Worm (Caenorhabditis elegans) whole organism, late embryonic: ENCODE data around the gene madf-3.

Experiments used
- C08G9.2 ChIP-seq: sonication (generic microtip); optimal IDR thresholded peaks from 2 replicates; lab custom pipeline; 2016; ENCODE audit warnings: mild to moderate bottlenecking, missing genetic modification characterization, moderate library complexity, missing compliant biosample characterization
- F13H6.1 ChIP-seq: sonication (generic microtip); optimal IDR thresholded peaks from 2 replicates; lab custom pipeline; 2016; ENCODE audit warnings: missing genetic modification characterization, missing compliant biosample characterization
- K09A11.1 ChIP-seq: sonication (generic microtip); optimal IDR thresholded peaks from 2 replicates; lab custom pipeline; 2017; ENCODE audit warnings: antibody characterized with exemption, mild to moderate bottlenecking, missing genetic modification characterization, missing compliant biosample characterization; ENCODE audit not compliant: insufficient read depth
- Y22D7AL.16 ChIP-seq: sonication (generic microtip); optimal IDR thresholded peaks from 2 replicates; lab custom pipeline; 2016; ENCODE audit warnings: missing genetic modification characterization, missing compliant biosample characterization
- ahr-1 ChIP-seq: sonication (generic microtip); optimal IDR thresholded peaks from 2 replicates; lab custom pipeline; 2016; ENCODE audit warnings: missing genetic modification characterization, missing compliant biosample characterization
- ama-1 ChIP-seq: fragments of 150-350 bp; optimal IDR thresholded peaks from 2 replicates; lab custom pipeline; 2014
- ceh-14 ChIP-seq: sonication (generic microtip); optimal IDR thresholded peaks from 2 replicates; lab custom pipeline; 2016; ENCODE audit warnings: missing genotype, missing genetic modification characterization, missing compliant biosample characterization
- ceh-22 ChIP-seq: sonication (generic microtip); optimal IDR thresholded peaks from 2 replicates; lab custom pipeline; 2017; ENCODE audit warnings: missing biosample characterization, missing genetic modification characterization
- ceh-30 ChIP-seq: fragments of 150-350 bp; optimal IDR thresholded peaks from 2 replicates; lab custom pipeline; 2014; ENCODE audit warnings: missing biosample characterization, missing genetic modification characterization
- ceh-31 ChIP-seq: sonication (generic microtip); optimal IDR thresholded peaks from 2 replicates; lab custom pipeline; 2016; ENCODE audit warnings: missing genetic modification characterization, missing compliant biosample characterization
- ceh-34 ChIP-seq: sonication (generic microtip); optimal IDR thresholded peaks from 2 replicates; lab custom pipeline; 2016; ENCODE audit warnings: mild to moderate bottlenecking, missing genetic modification characterization, missing compliant biosample characterization
- ceh-6 ChIP-seq: fragments of 200-800 bp; sonication (Bioruptor generic); optimal IDR thresholded peaks from 2 replicates; lab custom pipeline; 2018; ENCODE audit warnings: mild to moderate bottlenecking, missing genetic modification characterization, missing compliant biosample characterization
- ceh-9 ChIP-seq: sonication (generic microtip); optimal IDR thresholded peaks from 2 replicates; lab custom pipeline; 2016; ENCODE audit warnings: mild to moderate bottlenecking, missing genetic modification characterization, inconsistent platforms, missing compliant biosample characterization
- che-1 ChIP-seq: sonication (generic microtip); optimal IDR thresholded peaks from 2 replicates; lab custom pipeline; 2016; ENCODE audit warnings: mild to moderate bottlenecking, missing genetic modification characterization, missing compliant biosample characterization
- dmd-4 ChIP-seq: sonication (generic microtip); optimal IDR thresholded peaks from 2 replicates; lab custom pipeline; 2016; ENCODE audit warnings: borderline replicate concordance, missing genetic modification characterization, missing compliant biosample characterization
- elt-2 ChIP-seq: sonication (generic microtip); optimal IDR thresholded peaks from 2 replicates; lab custom pipeline; 2016; ENCODE audit warnings: missing genetic modification reagents, missing genetic modification characterization, missing compliant biosample characterization
- fax-1 ChIP-seq: sonication (generic microtip); optimal IDR thresholded peaks from 2 replicates; lab custom pipeline; 2016; ENCODE audit warnings: missing genotype, missing genetic modification characterization, missing compliant biosample characterization
- fkh-6 ChIP-seq: sonication (generic microtip); optimal IDR thresholded peaks from 2 replicates; lab custom pipeline; 2016; ENCODE audit warnings: missing genetic modification characterization, missing compliant biosample characterization
- gmeb-2 ChIP-seq: sonication (generic microtip); optimal IDR thresholded peaks from 2 replicates; lab custom pipeline; 2016; ENCODE audit warnings: missing genetic modification characterization, inconsistent platforms, missing compliant biosample characterization
- hlh-15 ChIP-seq: sonication (generic microtip); optimal IDR thresholded peaks from 2 replicates; lab custom pipeline; 2016; ENCODE audit warnings: missing genetic modification characterization, missing compliant biosample characterization
- lim-6 ChIP-seq: sonication (generic microtip); optimal IDR thresholded peaks from 2 replicates; lab custom pipeline; 2016; ENCODE audit warnings: missing genetic modification characterization, missing compliant biosample characterization
- lin-11 ChIP-seq: fragments of 200-800 bp; sonication (Bioruptor generic); optimal IDR thresholded peaks from 2 replicates; lab custom pipeline; 2018; ENCODE audit warnings: mild to moderate bottlenecking, missing genetic modification characterization, missing compliant biosample characterization
- odd-2 ChIP-seq: sonication (generic microtip); optimal IDR thresholded peaks from 2 replicates; lab custom pipeline; 2017; ENCODE audit warnings: antibody characterized with exemption, mild to moderate bottlenecking, missing genetic modification characterization, missing compliant biosample characterization
- pag-3 ChIP-seq: sonication (generic microtip); optimal IDR thresholded peaks from 2 replicates; lab custom pipeline; 2016; ENCODE audit warnings: missing compliant biosample characterization, missing genetic modification characterization, borderline replicate concordance
- pqm-1 ChIP-seq: sonication (generic microtip); optimal IDR thresholded peaks from 2 replicates; lab custom pipeline; 2016; ENCODE audit warnings: missing genetic modification characterization, missing compliant biosample characterization
- pros-1 ChIP-seq: fragments of 150-350 bp; optimal IDR thresholded peaks from 2 replicates; lab custom pipeline; 2014; ENCODE audit warnings: missing biosample characterization, missing genetic modification reagents, missing genetic modification characterization
- rnt-1 ChIP-seq: sonication (generic microtip); optimal IDR thresholded peaks from 2 replicates; lab custom pipeline; 2016; ENCODE audit warnings: missing genetic modification characterization, missing compliant biosample characterization
- sdc-2 ChIP-seq: sonication (generic microtip); optimal IDR thresholded peaks from 2 replicates; lab custom pipeline; 2016; ENCODE audit warnings: missing genotype, missing genetic modification characterization, missing compliant biosample characterization
- sox-2 ChIP-seq: fragments of 200-800 bp; sonication (Bioruptor generic); IDR thresholded peaks from 2 replicates; pipeline ENCODE4 v1.3.6; 2022; ENCODE audit warnings: missing genetic modification reagents, missing genetic modification characterization, missing compliant biosample characterization
- tbx-7 ChIP-seq: sonication (generic microtip); optimal IDR thresholded peaks from 2 replicates; lab custom pipeline; 2016; ENCODE audit warnings: missing genotype, missing genetic modification characterization, missing compliant biosample characterization
- ttx-3 ChIP-seq: sonication (generic microtip); optimal IDR thresholded peaks from 2 replicates; lab custom pipeline; 2016; ENCODE audit warnings: missing genetic modification reagents, missing genetic modification characterization, missing compliant biosample characterization
- unc-3 ChIP-seq, 2 experiments: fragments of 200-800 bp in 1 of 2; sonication (Bioruptor generic) in 1 of 2; sonication (generic microtip) in 1 of 2; conservative IDR thresholded peaks in 1 of 2; optimal IDR thresholded peaks in 1 of 2; 2 replicates each; pipeline versions ENCODE4 v1.3.6 to Lab custom; 2016 to 2022; ENCODE audit warnings: missing compliant biosample characterization in 2 of 2, missing genetic modification characterization in 2 of 2, missing genetic modification reagents in 1 of 2
- unc-55 ChIP-seq: sonication (generic microtip); optimal IDR thresholded peaks from 2 replicates; lab custom pipeline; 2017; ENCODE audit warnings: missing biosample characterization, missing genetic modification reagents, missing genetic modification characterization

The madf-3 gene

DNA sequence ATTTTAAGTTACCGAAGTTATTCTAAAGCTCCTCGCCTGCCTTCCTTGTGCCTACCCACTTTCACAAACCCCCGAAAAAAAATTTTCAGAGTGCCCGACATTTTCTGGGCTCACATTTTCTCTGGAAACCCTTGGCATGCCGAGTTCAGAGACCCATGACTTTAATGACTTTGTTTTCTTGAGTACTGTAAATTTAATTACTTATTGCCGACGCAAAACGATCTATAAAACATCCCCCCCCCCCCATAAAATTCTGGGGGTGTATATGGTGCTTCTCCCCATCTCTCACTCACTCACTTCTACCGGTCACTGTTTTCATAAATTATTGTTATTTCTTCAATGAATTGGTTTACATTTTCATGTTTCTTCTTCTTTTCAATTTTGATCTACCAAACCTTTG is 33.4 kb downstream of the madf-3 start, which contains the start of gene try-9:
Gene try-9, plus strand, starts transcription at position 301 of the 400 bp plus-strand sequence.
- TF ChIP-seq ttx-3 (tag; lab: Kevin White, UChicago) (no peak), pqm-1 (tag; lab: Kevin White, UChicago) (no peak), ahr-1 (tag; lab: Kevin White, UChicago) (no peak), che-1 (no peak), lim-6 (tag; lab: Kevin White, UChicago) (no peak), ceh-34 (tag; lab: Kevin White, UChicago) (no peak), unc-3 (GFP tag; conservative IDR thresholded peaks at IDR 0.05; lab: Robert Waterston, UW) (no peak), unc-3 (tag; optimal IDR thresholded peaks at IDR 0.05; lab: Kevin White, UChicago) (no peak), K09A11.1 (no peak), rnt-1 (tag; lab: Kevin White, UChicago) (no peak), pag-3 (no peak), pros-1 (tag; lab: Kevin White, UChicago) (no peak), odd-2 (tag; lab: Kevin White, UChicago) (no peak)
- TF ChIP-seq, all 69 proteins: peak for 0

DNA sequence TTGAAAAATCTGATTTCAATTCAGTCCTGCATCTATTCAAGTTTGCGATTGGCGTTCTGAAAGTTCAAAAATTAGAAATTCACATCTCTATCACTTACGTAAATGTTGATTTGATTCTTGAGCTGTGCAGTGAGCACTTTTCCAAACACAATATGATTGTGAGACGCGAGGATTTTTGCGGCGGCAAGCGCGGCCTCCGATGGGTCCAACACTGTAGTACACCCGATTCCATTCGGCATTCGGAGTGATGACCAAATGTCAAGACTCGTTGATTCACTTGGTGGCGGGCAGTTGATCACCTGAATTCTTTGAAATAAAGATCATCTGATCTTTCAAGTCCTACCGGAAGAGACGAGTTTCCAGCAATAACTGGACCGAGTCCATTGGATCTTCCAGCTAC is 35.2 kb downstream of the madf-3 start:
- TF ChIP-seq tbx-7 (tag; lab: Kevin White, UChicago) = no peak
- no peak for TF ChIP-seq unc-55 (GFP tag; lab: Kevin White, UChicago)
- no peak for TF ChIP-seq F13H6.1 (tag; lab: Kevin White, UChicago)
- no peak for TF ChIP-seq ceh-6 (GFP tag; lab: Kevin White, UChicago)
- no peak for TF ChIP-seq gmeb-2 (tag; lab: Kevin White, UChicago)
- TF ChIP-seq ceh-22 (tag; lab: Kevin White, UChicago) = no peak
- TF ChIP-seq C08G9.2 = no peak
- TF ChIP-seq Y22D7AL.16 (tag; lab: Kevin White, UChicago) = no peak
- TF ChIP-seq ceh-30 (tag; lab: Kevin White, UChicago) = no peak
- no peak for TF ChIP-seq dmd-4 (tag; lab: Kevin White, UChicago)
- no peak for TF ChIP-seq hlh-15 (tag; lab: Kevin White, UChicago)
- no peak for TF ChIP-seq ceh-14 (tag; lab: Kevin White, UChicago)
- no peak for TF ChIP-seq ahr-1 (tag; lab: Kevin White, UChicago)
- TF ChIP-seq lin-11 (tag; lab: Kevin White, UChicago) = no peak

ce11 chrII:4370842-4371241 is 36.3 kb downstream of the madf-3 start:
- no peak for TF ChIP-seq tbx-7 (tag; lab: Kevin White, UChicago)
- TF ChIP-seq fax-1 (tag; lab: Kevin White, UChicago) = no peak
- TF ChIP-seq K09A11.1 = no peak
- TF ChIP-seq sox-2 (GFP tag; lab: Robert Waterston, UW) = no peak
- no peak for TF ChIP-seq ahr-1 (tag; lab: Kevin White, UChicago)
- TF ChIP-seq, all 69 proteins: peak for 0

- TF ChIP-seq elt-2 (tag; lab: Kevin White, UChicago) (peak; percentile 74), ceh-9 (tag; lab: Kevin White, UChicago) (no peak), sox-2 (GFP tag; lab: Robert Waterston, UW) (no peak), ama-1 (no peak), unc-55 (GFP tag; lab: Kevin White, UChicago) (no peak), ceh-31 (tag; lab: Kevin White, UChicago) (no peak), sdc-2 (no peak)
- TF ChIP-seq, all 69 proteins: peak for 1
Observed at ce11 chrII:4372406-4372805, 37.9 kb downstream of the madf-3 start, which contains the start of gene paic-1. Gene paic-1, minus strand, starts transcription at chrII:4372525.

- TF ChIP-seq fkh-6 (tag; lab: Kevin White, UChicago) (peak; percentile 48), Y22D7AL.16 (tag; lab: Kevin White, UChicago) (no peak), dmd-4 (tag; lab: Kevin White, UChicago) (no peak)
Observed at ce11 chrII:4372867-4373397, 38.4 kb downstream of the madf-3 start.
